Fruit fly (Drosophila melanogaster) whole organism, prepupa: ENCODE measurements around the gene p.

Source experiments
- CG10669 ChIP-seq: fragments of 200-800 bp; sonication (Bioruptor generic); optimal IDR thresholded peaks from 3 replicates; lab custom pipeline; 2018; ENCODE audit warnings: missing biosample characterization, mild to moderate bottlenecking, missing genetic modification characterization, moderate library complexity
- CG11762 ChIP-seq: fragments of 200-800 bp; sonication (Bioruptor generic); optimal IDR thresholded peaks from 3 replicates; lab custom pipeline; 2016; ENCODE audit warnings: missing biosample characterization, missing genetic modification characterization; ENCODE audit not compliant: insufficient read depth
- CG16779 ChIP-seq: fragments of 200-800 bp; sonication (Bioruptor generic); optimal IDR thresholded peaks from 3 replicates; lab custom pipeline; 2017; ENCODE audit warnings: missing biosample characterization, mild to moderate bottlenecking, missing genetic modification characterization
- CG34406 ChIP-seq: fragments of 200-800 bp; sonication (Bioruptor generic); optimal IDR thresholded peaks from 3 replicates; lab custom pipeline; 2016; ENCODE audit warnings: missing biosample characterization, missing genetic modification characterization
- CG6792 ChIP-seq: fragments of 200-800 bp; sonication (Bioruptor generic); optimal IDR thresholded peaks from 3 replicates; lab custom pipeline; 2016; ENCODE audit warnings: missing biosample characterization, missing genetic modification characterization
- CG6854 ChIP-seq: fragments of 200-800 bp; sonication (Bioruptor generic); optimal IDR thresholded peaks from 2 replicates; lab custom pipeline; 2017; ENCODE audit warnings: missing biosample characterization, mild to moderate bottlenecking, missing genetic modification characterization
- CG8119 ChIP-seq: fragments of 200-800 bp; sonication (Bioruptor generic); IDR thresholded peaks from 3 replicates; pipeline ENCODE4 v1.3.6; 2022; ENCODE audit warnings: missing biosample characterization, missing genetic modification characterization
- CG8319 ChIP-seq: fragments of 200-800 bp; sonication (Bioruptor generic); optimal IDR thresholded peaks from 3 replicates; lab custom pipeline; 2016; ENCODE audit warnings: missing biosample characterization, missing genetic modification characterization
- Hr39 ChIP-seq: fragments of 200-800 bp; sonication (Bioruptor generic); optimal IDR thresholded peaks from 2 replicates; lab custom pipeline; 2016; ENCODE audit warnings: missing biosample characterization, missing genetic modification characterization
- achi ChIP-seq: fragments of 200-800 bp; sonication (Bioruptor generic); optimal IDR thresholded peaks from 3 replicates; lab custom pipeline; 2016; ENCODE audit warnings: missing biosample characterization, missing genetic modification characterization
- fd85E ChIP-seq: fragments of 200-800 bp; sonication (Bioruptor generic); optimal IDR thresholded peaks from 3 replicates; lab custom pipeline; 2016; ENCODE audit warnings: missing biosample characterization, missing genetic modification characterization
- topi ChIP-seq: fragments of 200-800 bp; sonication (Bioruptor generic); optimal IDR thresholded peaks from 3 replicates; lab custom pipeline; 2016; ENCODE audit warnings: missing biosample characterization, missing genetic modification characterization

DNA sequence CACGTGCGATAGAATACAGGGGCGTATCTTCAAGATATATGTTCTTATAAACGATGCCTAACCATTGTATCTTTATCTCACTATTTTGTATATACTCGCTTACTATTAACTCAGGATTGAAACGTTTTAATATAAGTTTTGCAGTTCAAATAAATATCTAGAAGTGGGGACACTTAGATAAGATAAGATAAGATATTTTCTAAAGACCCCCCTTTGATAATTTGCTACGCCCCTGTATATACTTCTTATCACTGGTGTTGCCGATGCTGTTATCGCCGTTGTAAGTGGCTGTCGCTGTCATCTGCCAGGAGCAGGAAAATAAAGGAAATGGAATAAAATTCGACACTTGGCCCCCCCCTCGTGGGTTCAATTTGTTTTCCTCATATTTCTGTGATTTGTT is 54.3 kb downstream of the p start:
- TF ChIP-seq fd85E (GFP tag; lab: Kevin White, UChicago), result no peak
- TF ChIP-seq CG8319 (GFP tag; lab: Kevin White, UChicago), result no peak
- TF ChIP-seq Hr39 (GFP tag; lab: Kevin White, UChicago), result no peak
- TF ChIP-seq CG8119, result no peak
- no peak for TF ChIP-seq achi (GFP tag; lab: Kevin White, UChicago)
- TF ChIP-seq CG34406 (GFP tag; lab: Kevin White, UChicago), result no peak
- no peak for TF ChIP-seq CG16779
- no peak for TF ChIP-seq CG11762 (GFP tag; lab: Kevin White, UChicago)
- TF ChIP-seq CG6854 (GFP tag; lab: Kevin White, UChicago), result no peak
- no peak for TF ChIP-seq CG10669
- TF ChIP-seq CG6792 (GFP tag; lab: Kevin White, UChicago), result no peak
- TF ChIP-seq topi (GFP tag; lab: Kevin White, UChicago), result no peak
